Fruit fly (Drosophila melanogaster) whole organism, wandering third instar larva: ENCODE data around the gene CG16775.

Source experiments
- Hr78 ChIP-seq: fragments of >200 bp; optimal IDR thresholded peaks from 2 replicates; lab custom pipeline; 2017; ENCODE audit warnings: missing biosample characterization, missing genetic modification characterization
- Jra ChIP-seq: sonication (Bioruptor generic); optimal IDR thresholded peaks from 2 replicates; lab custom pipeline; 2016; ENCODE audit warnings: missing biosample characterization, missing genetic modification characterization
- dl ChIP-seq, 2 experiments: fragments of 175-275, 200-275 bp in 1 of 2; fragments of 200-275 bp in 1 of 2; sonication (Bioruptor generic); optimal IDR thresholded peaks; lab custom pipeline; 2018; ENCODE audit warnings: mild to moderate bottlenecking in 2 of 2, missing biosample characterization in 2 of 2, missing genetic modification characterization in 2 of 2, moderate library complexity in 2 of 2; ENCODE audit not compliant: partially characterized antibody in 2 of 2, insufficient read depth in 1 of 2
- h ChIP-seq: fragments of 200-800 bp; sonication (Bioruptor generic); optimal IDR thresholded peaks from 3 replicates; lab custom pipeline; 2016; ENCODE audit warnings: missing biosample characterization, mild to moderate bottlenecking, missing genetic modification characterization
- lola ChIP-seq: fragments of >200 bp; optimal IDR thresholded peaks from 2 replicates; lab custom pipeline; 2017; ENCODE audit warnings: missing biosample characterization, missing genetic modification characterization
- pan ChIP-seq: fragments of >200 bp; optimal IDR thresholded peaks from 2 replicates; lab custom pipeline; 2017
- sage ChIP-seq: fragments of 200-800 bp; sonication (Bioruptor generic); optimal IDR thresholded peaks from 2 replicates; lab custom pipeline; 2016; ENCODE audit warnings: missing biosample characterization, mild to moderate bottlenecking, missing genetic modification characterization
- usp ChIP-seq: fragments of >200 bp; optimal IDR thresholded peaks from 2 replicates; lab custom pipeline; 2017; ENCODE audit warnings: missing biosample characterization, missing genetic modification characterization

DNA sequence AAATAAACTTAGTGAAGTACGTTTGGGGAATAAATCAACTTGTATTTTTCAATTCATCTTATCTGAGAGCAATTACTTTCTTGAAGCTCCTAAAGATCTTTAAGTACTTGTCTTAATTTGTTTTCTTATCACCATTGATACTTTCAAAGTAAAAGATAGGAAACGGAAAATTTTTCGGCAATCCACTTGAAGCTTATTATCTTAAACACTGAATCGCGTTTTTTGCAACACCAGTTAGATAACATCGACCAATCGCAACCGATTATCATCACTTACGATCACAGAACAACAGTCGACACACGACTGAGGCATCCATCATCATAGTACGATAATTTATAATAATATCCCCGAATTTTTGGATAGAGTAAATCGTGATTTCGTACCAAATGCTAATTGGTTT lies 15.7 kb upstream of the CG16775 start:
- no peak for TF ChIP-seq pan (lab: Kevin White, UChicago)
- peak; percentile 37 for TF ChIP-seq h (GFP tag; lab: Kevin White, UChicago)
- TF ChIP-seq dl (GFP tag; optimal IDR thresholded peaks at IDR 0.05; lab: Kevin White, UChicago; ENCODE audit: insufficient read depth in 1 of 2, partially characterized antibody in 2 of 2): no peak
- TF ChIP-seq Jra: no peak
- TF ChIP-seq Hr78 (GFP tag; lab: Kevin White, UChicago): no peak
- no peak for TF ChIP-seq lola (GFP tag; lab: Kevin White, UChicago)
- TF ChIP-seq usp (GFP tag; lab: Kevin White, UChicago): no peak
- TF ChIP-seq sage (GFP tag; lab: Kevin White, UChicago): no peak
